Worm (Caenorhabditis elegans) whole organism, L2 larva: Measurements from ENCODE around the gene far-4.

ENCODE experiments used
- F13H6.1 ChIP-seq: sonication (generic microtip); optimal IDR thresholded peaks from 2 replicates; lab custom pipeline; 2016; ENCODE audit warnings: missing genetic modification characterization, missing compliant biosample characterization
- egl-27 ChIP-seq: sonication (generic microtip); optimal IDR thresholded peaks from 3 replicates; lab custom pipeline; 2017; ENCODE audit warnings: missing biosample characterization, missing genetic modification reagents, missing genetic modification characterization
- lsy-2 ChIP-seq, 2 experiments: fragments of 150-350 bp in 1 of 2; sonication (generic microtip) in 1 of 2; optimal IDR thresholded peaks; 2 replicates each; lab custom pipeline; 2014 to 2017; ENCODE audit warnings: missing biosample characterization in 2 of 2, missing genetic modification characterization in 2 of 2
- nhr-10 ChIP-seq: sonication (generic microtip); optimal IDR thresholded peaks from 2 replicates; lab custom pipeline; 2017; ENCODE audit warnings: missing biosample characterization, missing genetic modification characterization
- snpc-4 ChIP-seq: fragments of 150-350 bp; optimal IDR thresholded peaks from 2 replicates; lab custom pipeline; 2014; ENCODE audit warnings: missing biosample characterization, missing genetic modification characterization
- zag-1 ChIP-seq: fragments of 150-350 bp; optimal IDR thresholded peaks from 2 replicates; lab custom pipeline; 2014; ENCODE audit warnings: missing biosample characterization, missing genetic modification characterization
- ztf-11 ChIP-seq: sonication (generic microtip); optimal IDR thresholded peaks from 2 replicates; lab custom pipeline; 2017; ENCODE audit warnings: missing biosample characterization, missing genetic modification characterization

DNA sequence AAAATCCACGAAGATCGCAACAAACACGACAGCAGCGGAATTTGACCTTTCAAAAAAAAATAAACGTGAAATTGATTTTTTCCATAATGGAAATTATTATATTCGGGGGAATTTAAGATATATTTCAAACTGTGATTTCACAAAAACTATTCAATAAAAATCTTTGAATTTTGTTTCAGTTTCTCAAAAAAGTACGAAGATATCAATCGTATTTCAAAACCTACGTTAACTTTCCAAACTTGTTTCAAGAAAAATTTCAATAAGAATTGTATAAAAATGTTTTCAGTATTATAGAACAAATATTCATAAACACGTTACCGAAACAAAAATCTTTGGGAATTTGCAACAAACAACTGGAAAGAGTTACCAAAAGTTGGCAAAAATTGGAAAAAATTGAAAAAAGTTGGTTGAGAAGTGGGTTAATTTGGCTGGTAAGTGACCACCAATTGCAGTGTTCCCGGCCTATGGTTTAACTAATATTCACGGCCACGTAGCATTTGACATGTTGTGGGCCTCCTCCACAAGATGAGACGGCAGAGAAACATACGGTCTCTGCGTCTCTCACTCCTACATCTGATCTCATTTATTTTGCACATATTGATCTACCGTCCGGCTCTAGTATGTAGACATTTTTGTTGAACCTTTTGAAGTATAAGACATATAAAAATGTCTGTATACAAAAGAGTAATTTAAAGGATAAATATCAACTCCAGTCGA, 48.5 kb downstream of the far-4 start, which contains the start of the genes T16G1.9 and T16G1.18:
- TF ChIP-seq zag-1 (tag; lab: Kevin White, UChicago) (no peak), snpc-4 (tag; lab: Kevin White, UChicago) (peak; percentile 28), ztf-11 (tag; lab: Kevin White, UChicago) (no peak), egl-27 (no peak), lsy-2 (tag; optimal IDR thresholded peaks at IDR 0.05; lab: Kevin White, UChicago) (peak in 1 of 2 experiments; percentile 70), F13H6.1 (peak; percentile 46), nhr-10 (tag; lab: Kevin White, UChicago) (no peak)
